Fruit fly (Drosophila melanogaster): ENCODE data around the gene CG6836.

CG6836 gene

DNA sequence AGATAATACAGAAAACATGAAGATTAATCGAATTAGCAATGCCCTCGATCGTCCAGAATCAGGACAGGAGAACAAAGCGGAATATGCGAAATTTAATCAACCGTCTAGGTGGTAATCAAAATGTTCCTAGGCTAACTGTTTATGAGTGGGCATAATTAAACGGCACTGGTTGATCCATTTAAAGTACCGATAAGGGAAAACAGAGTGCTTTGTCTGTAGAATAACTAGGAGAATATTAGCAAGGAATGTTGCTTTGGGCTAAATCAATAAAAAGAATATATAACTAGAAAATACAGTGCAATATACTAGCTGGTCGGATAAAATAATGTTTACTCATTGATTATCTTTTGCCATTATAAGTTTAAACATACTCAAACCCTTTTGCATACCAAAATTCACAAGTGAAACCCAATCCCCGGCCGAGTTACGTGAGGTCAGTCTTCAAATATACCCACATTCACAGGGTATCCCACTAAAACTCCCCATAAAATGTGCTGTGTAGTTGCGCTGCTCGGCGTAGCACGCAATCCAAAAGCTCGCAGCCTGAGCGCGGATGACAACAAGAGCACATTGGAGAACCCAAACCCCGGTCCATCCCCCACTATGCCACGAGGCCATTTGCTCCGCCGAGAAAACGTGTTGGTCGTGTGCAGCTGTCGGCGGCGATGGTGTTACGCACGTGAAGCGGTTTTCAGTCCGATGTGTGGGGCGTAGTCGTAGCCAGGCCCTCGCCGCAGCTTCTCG, 45.8 kb downstream of the CG6836 start (continued):
- TF ChIP-seq Taf1 (GFP tag; IDR thresholded peaks at IDR 0.05): peak; percentile 55; the same call in 1 of the 2 replicates
- TF ChIP-seq CG7839 (tag; optimal IDR thresholded peaks at IDR 0.05): peak; percentile 79
- peak; percentile 83 for TF ChIP-seq org-1 (GFP tag; optimal IDR thresholded peaks at IDR 0.05)
- TF ChIP-seq sim (GFP tag; IDR thresholded peaks at IDR 0.05): 0 out of 2 replicates have a peak, but pooled peaks have one; percentile 48
- no peak for TF ChIP-seq Opbp (GFP tag; IDR thresholded peaks at IDR 0.05; ENCODE audit: partially characterized antibody)
- no peak for TF ChIP-seq CG12236 (GFP tag; optimal IDR thresholded peaks at IDR 0.05)
- TF ChIP-seq CG10366 (GFP tag; IDR thresholded peaks at IDR 0.05): peak; percentile 58
- peak; percentile 55 for TF ChIP-seq CG17385 (GFP tag; optimal IDR thresholded peaks at IDR 0.05)
- no peak for TF ChIP-seq eve (GFP tag; optimal IDR thresholded peaks at IDR 0.05)
- no peak for TF ChIP-seq fru (optimal IDR thresholded peaks at IDR 0.05)
- 0 out of 2 replicates have a peak, but pooled peaks have one; percentile 27 for TF ChIP-seq bowl (GFP tag; IDR thresholded peaks at IDR 0.05)
- peak; percentile 2 for TF ChIP-seq Sry-δ (GFP tag; optimal IDR thresholded peaks at IDR 0.05)
- TF ChIP-seq toy (GFP tag; IDR thresholded peaks at IDR 0.05): no peak
- TF ChIP-seq wdn (GFP tag; IDR thresholded peaks at IDR 0.05): peak; percentile 72
- TF ChIP-seq CG17359 (tag; optimal IDR thresholded peaks at IDR 0.05): peak; percentile 54
- peak; percentile 72 for TF ChIP-seq Hey (tag; optimal IDR thresholded peaks at IDR 0.05)
- TF ChIP-seq H2.0 (GFP tag; IDR thresholded peaks at IDR 0.05): peak; percentile 42; the same call in 1 of the 2 replicates
- TF ChIP-seq zen2 (GFP tag; IDR thresholded peaks at IDR 0.05; ENCODE audit: partially characterized antibody): peak; percentile 21; the same call in 1 of the 3 replicates
- TF ChIP-seq CG18619 (GFP tag; optimal IDR thresholded peaks at IDR 0.05): peak; percentile 80
- peak; percentile 64 for TF ChIP-seq CG3847 (GFP tag; IDR thresholded peaks at IDR 0.05)
- TF ChIP-seq Blimp-1 (GFP tag; optimal IDR thresholded peaks at IDR 0.05): peak; percentile 38
- TF ChIP-seq CG10321 (GFP tag; IDR thresholded peaks at IDR 0.05): no peak
- TF ChIP-seq Deaf1 (tag; optimal IDR thresholded peaks at IDR 0.05): peak; percentile 84
- TF ChIP-seq Fer3 (tag; optimal IDR thresholded peaks at IDR 0.05): peak; percentile 43
- TF ChIP-seq p53 (GFP tag; optimal IDR thresholded peaks at IDR 0.05): no peak
- TF ChIP-seq zfh2 (GFP tag; optimal IDR thresholded peaks at IDR 0.05): peak; percentile 88
- peak; percentile 73 for TF ChIP-seq klu (GFP tag; IDR thresholded peaks at IDR 0.05)
- TF ChIP-seq D19A (tag; optimal IDR thresholded peaks at IDR 0.05): peak; percentile 53
- 0 out of 3 replicates have a peak, but pooled peaks have one; percentile 6 for TF ChIP-seq so (GFP tag; IDR thresholded peaks at IDR 0.05)
- peak; percentile 71 for TF ChIP-seq Adf1 (GFP tag; IDR thresholded peaks at IDR 0.05)
- peak; percentile 44; the same call in 2 of the 3 replicates for TF ChIP-seq croc (GFP tag; conservative IDR thresholded peaks at IDR 0.05)
- TF ChIP-seq chn (GFP tag; optimal IDR thresholded peaks at IDR 0.05): peak; percentile 49
- no peak for TF ChIP-seq CG6813 (GFP tag; optimal IDR thresholded peaks at IDR 0.05)
- TF ChIP-seq CG14860 (GFP tag; IDR thresholded peaks at IDR 0.05; ENCODE audit: partially characterized antibody): no peak
- no peak for TF ChIP-seq wek (GFP tag; optimal IDR thresholded peaks at IDR 0.05)
- peak; percentile 22 for TF ChIP-seq salm (tag; optimal IDR thresholded peaks at IDR 0.05)
- no peak for TF ChIP-seq CrebB (tag; optimal IDR thresholded peaks at IDR 0.05)
- TF ChIP-seq Mes4 (GFP tag; optimal IDR thresholded peaks at IDR 0.05): no peak
- no peak for TF ChIP-seq CG15696 (tag; optimal IDR thresholded peaks at IDR 0.05)
- peak; percentile 30 for TF ChIP-seq B-H1 (GFP tag; IDR thresholded peaks at IDR 0.05)
- TF ChIP-seq trem (tag; optimal IDR thresholded peaks at IDR 0.05): no peak
- TF ChIP-seq CG17186 (GFP tag; optimal IDR thresholded peaks at IDR 0.05): no peak
- TF ChIP-seq hkb (optimal IDR thresholded peaks at IDR 0.05): no peak
- no peak for TF ChIP-seq hkb (GFP tag; IDR thresholded peaks at IDR 0.05)
- no peak for TF ChIP-seq TFAM (GFP tag; optimal IDR thresholded peaks at IDR 0.05)
- TF ChIP-seq BEAF-32 (GFP tag; optimal IDR thresholded peaks at IDR 0.05): no peak
- no peak for TF ChIP-seq Dip2 (GFP tag; IDR thresholded peaks at IDR 0.05)
- TF ChIP-seq CG10267 (tag; optimal IDR thresholded peaks at IDR 0.05): peak; percentile 14
- peak; percentile 54; the same call in 1 of the 3 replicates for TF ChIP-seq CG3726 (GFP tag; IDR thresholded peaks at IDR 0.05)
- TF ChIP-seq CG1832 (GFP tag; optimal IDR thresholded peaks at IDR 0.05): no peak
